Fruit fly (Drosophila melanogaster) whole organism, embryonic: Measurements from ENCODE around the gene CG2961.

Experiments used
- Adf1 ChIP-seq: fragments of 200-800 bp; sonication (Bioruptor generic); IDR thresholded peaks from 2 replicates; pipeline ENCODE4 v1.3.6; 2022; ENCODE audit warnings: missing biosample characterization, missing genetic modification characterization
- Bdp1 ChIP-seq: fragments of 200-800 bp; sonication (Bioruptor generic); optimal IDR thresholded peaks from 3 replicates; lab custom pipeline; 2016; ENCODE audit warnings: missing biosample characterization, missing genetic modification characterization
- CG1024 ChIP-seq: fragments of 200-800 bp; sonication (Bioruptor generic); IDR thresholded peaks from 2 replicates; pipeline ENCODE4 v1.3.6; 2022; ENCODE audit warnings: missing biosample characterization, missing genetic modification characterization
- CG11093 ChIP-seq: fragments of 200-800 bp; sonication (Bioruptor generic); IDR thresholded peaks from 3 replicates; pipeline ENCODE4 v1.3.6; 2022; ENCODE audit warnings: missing biosample characterization, missing genetic modification characterization
- CG11247 ChIP-seq: fragments of 200-800 bp; sonication (Bioruptor generic); IDR thresholded peaks from 2 replicates; pipeline ENCODE4 v1.3.6; 2022; ENCODE audit warnings: missing biosample characterization, missing genetic modification characterization
- CG11398 ChIP-seq: fragments of 200-800 bp; sonication (Bioruptor generic); optimal IDR thresholded peaks from 2 replicates; lab custom pipeline; 2016; ENCODE audit warnings: missing biosample characterization, missing genetic modification characterization
- CG11560 ChIP-seq: fragments of 200-800 bp; sonication (Bioruptor generic); IDR thresholded peaks from 3 replicates; pipeline ENCODE4 v1.3.6; 2022; ENCODE audit warnings: missing biosample characterization, missing genetic modification characterization
- CG11723 ChIP-seq: fragments of 200-800 bp; sonication (Bioruptor generic); optimal IDR thresholded peaks from 2 replicates; lab custom pipeline; 2017; ENCODE audit warnings: missing biosample characterization, mild to moderate bottlenecking, missing genetic modification characterization
- CG12155 ChIP-seq: fragments of 200-800 bp; sonication (Bioruptor generic); optimal IDR thresholded peaks from 3 replicates; lab custom pipeline; 2016; ENCODE audit warnings: missing biosample characterization, missing genetic modification characterization
- CG13123 ChIP-seq: fragments of 200-800 bp; sonication (Bioruptor generic); optimal IDR thresholded peaks from 2 replicates; lab custom pipeline; 2016; ENCODE audit warnings: missing biosample characterization, missing genetic modification characterization
- CG13287 ChIP-seq: fragments of 200-800 bp; sonication (Bioruptor generic); IDR thresholded peaks from 2 replicates; pipeline ENCODE4 v1.3.6; 2022; ENCODE audit warnings: missing biosample characterization, missing genetic modification characterization; ENCODE audit not compliant: partially characterized antibody
- CG15479 ChIP-seq: fragments of 200-800 bp; sonication (Bioruptor generic); optimal IDR thresholded peaks from 3 replicates; lab custom pipeline; 2019; ENCODE audit warnings: missing biosample characterization, mild to moderate bottlenecking, missing genetic modification characterization, moderate library complexity
- CG15514 ChIP-seq: fragments of 200-800 bp; sonication (Bioruptor generic); optimal IDR thresholded peaks from 3 replicates; lab custom pipeline; 2017; ENCODE audit warnings: missing biosample characterization, missing genetic modification characterization, mild to moderate bottlenecking, moderate library complexity, missing genetic modification reagents
- CG1603 ChIP-seq: fragments of 200-800 bp; sonication (Bioruptor generic); optimal IDR thresholded peaks from 2 replicates; lab custom pipeline; 2019; ENCODE audit warnings: missing biosample characterization, mild to moderate bottlenecking, missing genetic modification characterization, moderate library complexity
- CG31441 ChIP-seq: fragments of 200-800 bp; sonication (Bioruptor generic); IDR thresholded peaks from 2 replicates; pipeline ENCODE4 v1.3.6; 2022; ENCODE audit warnings: missing biosample characterization, missing genetic modification characterization
- CG42726 ChIP-seq: fragments of 200-800 bp; sonication (Bioruptor generic); IDR thresholded peaks from 2 replicates; pipeline ENCODE4 v1.3.6; 2022; ENCODE audit warnings: missing biosample characterization, missing genetic modification characterization; ENCODE audit not compliant: partially characterized antibody
- CG4328 ChIP-seq: fragments of 200-800 bp; sonication (Bioruptor generic); optimal IDR thresholded peaks from 3 replicates; lab custom pipeline; 2017; ENCODE audit warnings: missing biosample characterization, missing genetic modification reagents, missing genetic modification characterization
- CG43689 ChIP-seq: fragments of 200-800 bp; sonication (Bioruptor generic); IDR thresholded peaks from 2 replicates; pipeline ENCODE4 v1.3.6; 2022; ENCODE audit warnings: missing biosample characterization, missing genetic modification characterization
- CG4404 ChIP-seq: fragments of 200-800 bp; sonication (Bioruptor generic); IDR thresholded peaks from 2 replicates; pipeline ENCODE4 v1.3.6; 2022; ENCODE audit warnings: missing biosample characterization, missing genetic modification characterization
- CG4707 ChIP-seq: fragments of 200-800 bp; sonication (Bioruptor generic); optimal IDR thresholded peaks from 2 replicates; lab custom pipeline; 2018; ENCODE audit warnings: missing biosample characterization, mild to moderate bottlenecking, missing genetic modification characterization, moderate library complexity
- CG4820 ChIP-seq: fragments of 200-800 bp; sonication (Bioruptor generic); optimal IDR thresholded peaks from 3 replicates; lab custom pipeline; 2016; ENCODE audit warnings: missing biosample characterization, missing genetic modification characterization
- CG6254 ChIP-seq: fragments of 200-800 bp; sonication (Bioruptor generic); optimal IDR thresholded peaks from 3 replicates; lab custom pipeline; 2017; ENCODE audit warnings: mild to moderate bottlenecking, missing biosample characterization, missing genetic modification reagents, missing genetic modification characterization
- CG9727 ChIP-seq: fragments of 200-800 bp; sonication (Bioruptor generic); optimal IDR thresholded peaks from 3 replicates; lab custom pipeline; 2017; ENCODE audit warnings: missing biosample characterization, mild to moderate bottlenecking, missing genetic modification characterization
- D19B ChIP-seq: fragments of 200-800 bp; sonication (Bioruptor generic); optimal IDR thresholded peaks from 2 replicates; lab custom pipeline; 2017; ENCODE audit warnings: missing biosample characterization, mild to moderate bottlenecking, missing genetic modification characterization
- Dbx ChIP-seq: fragments of 200-800 bp; sonication (Bioruptor generic); IDR thresholded peaks from 3 replicates; pipeline ENCODE4 v1.3.6; 2022; ENCODE audit warnings: missing biosample characterization, missing genetic modification characterization
- Drgx ChIP-seq: fragments of 200-800 bp; sonication (Bioruptor generic); IDR thresholded peaks from 2 replicates; pipeline ENCODE4 v1.3.6; 2022; ENCODE audit warnings: missing biosample characterization, missing genetic modification characterization
- Gsc ChIP-seq: fragments of 200-800 bp; sonication (Bioruptor generic); IDR thresholded peaks from 2 replicates; pipeline ENCODE4 v1.3.6; 2022; ENCODE audit warnings: missing biosample characterization, missing genetic modification characterization
- Nf-YC ChIP-seq: fragments of 200-800 bp; optimal IDR thresholded peaks from 3 replicates; lab custom pipeline; 2019; ENCODE audit warnings: missing biosample characterization, mild to moderate bottlenecking, missing genetic modification characterization, moderate library complexity
- Oli ChIP-seq: fragments of 200-800 bp; sonication (Bioruptor generic); optimal IDR thresholded peaks from 2 replicates; lab custom pipeline; 2018; ENCODE audit warnings: missing biosample characterization, mild to moderate bottlenecking, missing genetic modification characterization, moderate library complexity
- Spps ChIP-seq: fragments of 200-800 bp; sonication (Bioruptor generic); optimal IDR thresholded peaks from 2 replicates; lab custom pipeline; 2018; ENCODE audit warnings: missing biosample characterization, mild to moderate bottlenecking, missing genetic modification characterization
- al ChIP-seq: fragments of 200-800 bp; sonication (Bioruptor generic); IDR thresholded peaks from 2 replicates; pipeline ENCODE4 v1.3.6; 2022; ENCODE audit warnings: missing biosample characterization, missing genetic modification characterization
- bsh ChIP-seq, 2 experiments: fragments of 200-800 bp; sonication (Bioruptor generic); optimal IDR thresholded peaks; 2 replicates each; lab custom pipeline; 2017 to 2018; ENCODE audit warnings: mild to moderate bottlenecking in 2 of 2, missing biosample characterization in 2 of 2, missing genetic modification characterization in 2 of 2, moderate library complexity in 1 of 2
- cas ChIP-seq: fragments of 200-800 bp; sonication (Bioruptor generic); IDR thresholded peaks from 2 replicates; pipeline ENCODE4 v1.3.6; 2022; ENCODE audit warnings: missing biosample characterization, missing genetic modification characterization
- dati ChIP-seq: fragments of 200-800 bp; sonication (Bioruptor generic); IDR thresholded peaks from 2 replicates; pipeline ENCODE4 v1.3.6; 2022; ENCODE audit warnings: missing biosample characterization, missing genetic modification characterization
- dmrt99B ChIP-seq: fragments of 200-800 bp; sonication (Bioruptor generic); optimal IDR thresholded peaks from 2 replicates; lab custom pipeline; 2018; ENCODE audit warnings: missing biosample characterization, mild to moderate bottlenecking, missing genetic modification characterization, moderate library complexity
- gce ChIP-seq: fragments of 200-800 bp; sonication (Bioruptor generic); IDR thresholded peaks from 3 replicates; pipeline ENCODE4 v1.3.6; 2022; ENCODE audit warnings: missing biosample characterization, missing genetic modification characterization
- mld ChIP-seq: fragments of 200-800 bp; sonication (Bioruptor generic); IDR thresholded peaks from 3 replicates; pipeline ENCODE4 v1.3.6; 2022; ENCODE audit warnings: missing biosample characterization, missing genetic modification characterization; ENCODE audit not compliant: partially characterized antibody
- oc ChIP-seq: fragments of 200-800 bp; sonication (Bioruptor generic); optimal IDR thresholded peaks from 2 replicates; lab custom pipeline; 2018; ENCODE audit warnings: missing biosample characterization, mild to moderate bottlenecking, missing genetic modification characterization, moderate library complexity
- pan ChIP-seq, 4 experiments: fragments of >200 bp in 3 of 4; fragments of 200-800 bp in 1 of 4; sonication (Bioruptor generic) in 1 of 4; optimal IDR thresholded peaks in 3 of 4; IDR thresholded peaks in 1 of 4; 2 replicates each; pipeline versions ENCODE4 v1.3.6 to Lab custom; 2017 to 2022; ENCODE audit warnings: missing biosample characterization in 2 of 4, missing genetic modification characterization in 2 of 4, mixed read lengths in 1 of 4
- pfk ChIP-seq: fragments of 200-800 bp; sonication (Bioruptor generic); optimal IDR thresholded peaks from 2 replicates; lab custom pipeline; 2018; ENCODE audit warnings: missing biosample characterization, mild to moderate bottlenecking, missing genetic modification characterization, moderate library complexity
- prd ChIP-seq, 3 experiments: fragments of >200 bp in 2 of 3; fragments of 200-800 bp in 1 of 3; sonication (Bioruptor generic) in 1 of 3; optimal IDR thresholded peaks in 2 of 3; IDR thresholded peaks in 1 of 3; 2 replicates in 2 of 3; 3 replicates in 1 of 3; pipeline versions ENCODE4 v1.3.6 to Lab custom; 2017 to 2022; ENCODE audit warnings: missing biosample characterization in 1 of 3, missing genetic modification characterization in 1 of 3
- sna ChIP-seq: fragments of 200-800 bp; sonication (Bioruptor generic); IDR thresholded peaks from 2 replicates; pipeline ENCODE4 v1.3.6; 2022; ENCODE audit warnings: missing biosample characterization, missing genetic modification characterization; ENCODE audit not compliant: partially characterized antibody
- trem ChIP-seq: fragments of 200-800 bp; optimal IDR thresholded peaks from 3 replicates; lab custom pipeline; 2019; ENCODE audit warnings: missing biosample characterization, mild to moderate bottlenecking, missing genetic modification characterization, moderate library complexity
- usp ChIP-seq: fragments of >200 bp; optimal IDR thresholded peaks from 2 replicates; lab custom pipeline; 2017; ENCODE audit warnings: missing biosample characterization, missing genetic modification characterization
- wdn ChIP-seq: fragments of 200-800 bp; sonication (Bioruptor generic); IDR thresholded peaks from 2 replicates; pipeline ENCODE4 v1.3.6; 2022; ENCODE audit warnings: missing biosample characterization, missing genetic modification characterization
- zfh1 ChIP-seq: fragments of 200-800 bp; sonication (Bioruptor generic); IDR thresholded peaks from 3 replicates; pipeline ENCODE4 v1.3.6; 2022; ENCODE audit warnings: missing biosample characterization, missing genetic modification characterization

CG2961 gene

DNA sequence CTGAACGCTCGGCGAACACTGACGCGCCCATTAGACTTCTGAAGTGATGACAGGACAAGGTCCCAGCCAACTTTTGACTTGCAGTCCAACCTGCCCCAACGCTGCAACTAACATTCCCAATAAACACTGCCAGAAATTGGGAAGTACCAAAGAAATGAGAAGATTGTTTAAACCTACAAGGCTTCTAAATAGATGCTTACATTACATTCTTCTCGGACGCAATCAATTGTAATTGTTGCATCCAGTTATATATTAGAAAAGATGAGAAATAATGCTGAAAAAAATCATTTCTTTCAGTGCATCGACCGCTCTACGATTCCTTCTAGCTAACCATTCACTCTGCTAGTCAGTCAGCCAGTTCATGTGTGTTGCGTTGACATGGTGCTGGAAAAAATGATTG, 30.3 kb downstream of the CG2961 start:
- no peak for TF ChIP-seq CG9727
- TF ChIP-seq bsh (GFP tag; optimal IDR thresholded peaks at IDR 0.05; lab: Kevin White, UChicago) = peak in 1 of 2 experiments; percentile 15
- no peak for TF ChIP-seq al (GFP tag; lab: Robert Waterston, UW)
- TF ChIP-seq CG43689 (GFP tag; lab: Robert Waterston, UW) = no peak
- no peak for TF ChIP-seq usp (GFP tag; lab: Kevin White, UChicago)
- no peak for TF ChIP-seq dati
- TF ChIP-seq oc (tag; lab: Kevin White, UChicago) = no peak
- TF ChIP-seq Bdp1 (GFP tag; lab: Kevin White, UChicago) = no peak
- TF ChIP-seq zfh1 (GFP tag; lab: Robert Waterston, UW) = no peak
- TF ChIP-seq CG1603 (tag; lab: Kevin White, UChicago) = peak; percentile 18
- no peak for TF ChIP-seq sna
- no peak for TF ChIP-seq dmrt99B (tag; lab: Kevin White, UChicago)
- no peak for TF ChIP-seq trem (tag; lab: Kevin White, UChicago)
- TF ChIP-seq CG4707 (GFP tag; lab: Kevin White, UChicago) = no peak
- TF ChIP-seq, all 482 proteins: peak for 2

DNA sequence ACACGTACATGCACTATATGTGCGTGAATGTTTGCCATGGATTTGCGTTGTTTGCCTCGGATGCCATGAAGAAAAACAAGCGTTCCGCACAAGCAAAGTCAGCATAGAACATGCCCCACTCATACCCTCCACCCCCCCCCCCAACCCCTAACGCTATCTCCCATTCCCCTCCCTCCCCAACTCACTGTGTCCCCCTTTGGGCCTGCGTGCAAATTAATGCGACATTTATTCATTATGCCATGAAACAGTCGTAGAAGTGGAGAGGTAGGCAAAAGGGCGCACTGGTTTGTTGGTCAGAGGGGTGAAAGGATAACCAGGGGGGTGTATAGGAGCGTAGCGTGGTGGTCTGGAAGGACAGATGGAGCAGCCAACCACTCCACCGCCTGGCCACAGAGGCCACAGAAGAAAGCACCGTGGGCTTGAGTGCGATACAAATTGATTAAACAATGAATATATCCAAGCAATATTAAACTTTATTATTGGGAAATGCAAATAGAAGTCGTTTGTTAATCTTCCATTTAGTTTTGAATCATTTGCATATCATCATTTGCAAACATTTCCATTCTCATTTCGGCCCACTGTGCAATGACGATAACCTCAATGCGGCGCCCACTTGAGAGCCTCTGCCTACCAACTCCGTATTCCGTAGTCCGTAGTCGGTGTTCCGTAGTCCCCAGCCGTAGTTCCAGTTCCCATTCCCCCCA, 48.4 kb downstream of the CG2961 start:
- no peak for TF ChIP-seq CG6254
- no peak for TF ChIP-seq CG11398 (GFP tag; lab: Kevin White, UChicago)
- TF ChIP-seq Gsc (GFP tag; lab: Robert Waterston, UW) = no peak
- peak; percentile 6 for TF ChIP-seq Oli
- TF ChIP-seq gce (GFP tag; lab: Robert Waterston, UW) = peak; percentile 25; the same call in 1 of the 3 replicates
- no peak for TF ChIP-seq bsh (GFP tag; optimal IDR thresholded peaks at IDR 0.05; lab: Kevin White, UChicago)
- TF ChIP-seq Drgx (GFP tag; lab: Robert Waterston, UW) = peak; percentile 74
- 0 out of 2 replicates have a peak, but pooled peaks have one; percentile 29 for TF ChIP-seq CG31441 (GFP tag; lab: Robert Waterston, UW)
- no peak for TF ChIP-seq CG42726
- TF ChIP-seq D19B = peak; percentile 28
- peak; percentile 67 for TF ChIP-seq CG11247
- no peak for TF ChIP-seq CG13287 (GFP tag; lab: Robert Waterston, UW)
- TF ChIP-seq CG11560 = peak; percentile 42; the same call in 1 of the 3 replicates
- TF ChIP-seq CG13123 (GFP tag; lab: Kevin White, UChicago) = no peak
- no peak for TF ChIP-seq CG1024 (GFP tag; lab: Robert Waterston, UW)
- TF ChIP-seq CG4820 = no peak
- TF ChIP-seq CG11093 = peak; percentile 42; the same call in 1 of the 3 replicates
- no peak for TF ChIP-seq CG11723 (GFP tag; lab: Kevin White, UChicago)
- no peak for TF ChIP-seq mld
- TF ChIP-seq prd (optimal IDR thresholded peaks at IDR 0.05; lab: Kevin White, UChicago) = no peak
- TF ChIP-seq prd (GFP tag; IDR thresholded peaks at IDR 0.05; lab: Robert Waterston, UW) = peak; percentile 67
- no peak for TF ChIP-seq Spps
- no peak for TF ChIP-seq cas (GFP tag; lab: Robert Waterston, UW)
- TF ChIP-seq Adf1 (GFP tag; lab: Robert Waterston, UW) = peak; percentile 25; the same call in 1 of the 2 replicates
- TF ChIP-seq CG4404 (GFP tag; lab: Robert Waterston, UW) = peak; percentile 51
- TF ChIP-seq pan (optimal IDR thresholded peaks at IDR 0.05; lab: Kevin White, UChicago) = no peak
- peak in 1 of 2 experiments; percentile 70 for TF ChIP-seq pan (GFP tag; optimal IDR thresholded peaks at IDR 0.05 in 1 of 2, IDR thresholded peaks at IDR 0.05 in 1 of 2)
- no peak for TF ChIP-seq Nf-YC (tag; lab: Kevin White, UChicago)
- 0 out of 2 replicates have a peak, but pooled peaks have one; percentile 21 for TF ChIP-seq wdn (GFP tag; lab: Robert Waterston, UW)
- TF ChIP-seq al (GFP tag; lab: Robert Waterston, UW) = peak; percentile 52; the same call in 1 of the 2 replicates
- no peak for TF ChIP-seq CG15479
- TF ChIP-seq CG12155 (GFP tag; lab: Kevin White, UChicago) = peak; percentile 14
- peak; percentile 87 for TF ChIP-seq Dbx
- TF ChIP-seq pfk = no peak
- TF ChIP-seq CG4328 = no peak
- no peak for TF ChIP-seq dati
- peak; percentile 47 for TF ChIP-seq CG15514 (GFP tag; lab: Kevin White, UChicago)
